Worm (Caenorhabditis elegans): ENCODE data around the gene pals-28.

DNA sequence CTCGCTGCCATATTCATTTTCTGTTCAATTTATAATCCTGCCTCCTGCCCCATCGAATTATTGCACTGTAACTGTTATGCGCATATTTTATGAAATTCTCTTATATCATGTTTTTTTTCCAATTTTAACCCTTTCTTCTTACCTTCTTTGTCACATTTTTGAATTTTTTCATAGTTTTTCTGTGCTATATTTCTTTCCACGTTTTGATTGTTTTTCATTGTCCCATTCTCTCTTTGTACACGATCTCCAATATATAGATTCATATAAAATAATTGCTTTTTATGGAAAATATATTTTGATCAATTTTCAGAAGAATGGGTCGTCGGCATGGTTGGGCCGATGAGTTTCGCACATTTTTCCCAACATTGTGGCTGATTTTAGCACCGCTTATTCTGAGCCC lies 34.8 kb upstream of the pals-28 start, which contains the start of gene B0285.6:
- TF ChIP-seq W03F9.2 (tag; optimal IDR thresholded peaks at IDR 0.05) (no peak), him-1 (tag; optimal IDR thresholded peaks at IDR 0.05) (no peak)

Data from whole organism, L4/young adult.